Worm (Caenorhabditis elegans) whole organism, mixed stage, embryonic: ENCODE data around the gene B0403.5.

ENCODE experiments used
- M03D4.4 ChIP-seq: sonication (generic microtip); optimal IDR thresholded peaks from 2 replicates; lab custom pipeline; 2017; ENCODE audit warnings: mild to moderate bottlenecking, missing genetic modification characterization, missing compliant biosample characterization
- bed-3 ChIP-seq: fragments of 200-800 bp; sonication (Bioruptor generic); optimal IDR thresholded peaks from 3 replicates; lab custom pipeline; 2018; ENCODE audit warnings: mild to moderate bottlenecking, missing genetic modification characterization, moderate library complexity, missing compliant biosample characterization
- blmp-1 ChIP-seq: fragments of 150-350 bp; optimal IDR thresholded peaks from 2 replicates; lab custom pipeline; 2014; ENCODE audit warnings: missing biosample characterization, missing genetic modification characterization
- ceh-39 ChIP-seq: fragments of 150-350 bp; optimal IDR thresholded peaks from 2 replicates; lab custom pipeline; 2014; ENCODE audit warnings: missing biosample characterization, missing genetic modification characterization
- ceh-43 ChIP-seq: fragments of 200-800 bp; sonication (Bioruptor generic); optimal IDR thresholded peaks from 2 replicates; lab custom pipeline; 2018; ENCODE audit warnings: mild to moderate bottlenecking, missing genetic modification characterization, moderate library complexity, missing compliant biosample characterization
- ceh-83 ChIP-seq: fragments of 200-800 bp; sonication (Bioruptor generic); optimal IDR thresholded peaks from 2 replicates; lab custom pipeline; 2018; ENCODE audit warnings: mild to moderate bottlenecking, missing genetic modification characterization, missing compliant biosample characterization
- ces-1 ChIP-seq: fragments of 150-350 bp; optimal IDR thresholded peaks from 2 replicates; lab custom pipeline; 2014; ENCODE audit warnings: missing biosample characterization, missing genetic modification reagents, missing genetic modification characterization
- cnd-1 ChIP-seq: fragments of 200-800 bp; sonication (Bioruptor generic); optimal IDR thresholded peaks from 2 replicates; lab custom pipeline; 2018; ENCODE audit warnings: mild to moderate bottlenecking, missing genetic modification characterization, missing compliant biosample characterization
- elt-1 ChIP-seq: sonication (generic microtip); optimal IDR thresholded peaks from 2 replicates; lab custom pipeline; 2017; ENCODE audit warnings: missing genetic modification characterization, mild to moderate bottlenecking, missing compliant biosample characterization, antibody characterized with exemption, moderate library complexity, borderline replicate concordance; ENCODE audit not compliant: insufficient read depth
- elt-3 ChIP-seq: fragments of 150-350 bp; optimal IDR thresholded peaks from 2 replicates; lab custom pipeline; 2014; ENCODE audit warnings: missing biosample characterization, missing genetic modification characterization
- flh-1 ChIP-seq: fragments of 200-800 bp; sonication (Bioruptor generic); optimal IDR thresholded peaks from 2 replicates; lab custom pipeline; 2018; ENCODE audit warnings: mild to moderate bottlenecking, missing genetic modification characterization, moderate library complexity, missing compliant biosample characterization
- hlh-1 ChIP-seq: fragments of 150-350 bp; optimal IDR thresholded peaks from 2 replicates; lab custom pipeline; 2014; ENCODE audit warnings: missing biosample characterization, missing genetic modification reagents, missing genetic modification characterization
- lin-13 ChIP-seq: fragments of 150-350 bp; optimal IDR thresholded peaks from 2 replicates; lab custom pipeline; 2014; ENCODE audit warnings: missing biosample characterization, missing genetic modification characterization
- lsy-2 ChIP-seq: fragments of 150-350 bp; optimal IDR thresholded peaks from 2 replicates; lab custom pipeline; 2014; ENCODE audit warnings: missing biosample characterization, missing genetic modification characterization
- mab-5 ChIP-seq: fragments of 150-350 bp; optimal IDR thresholded peaks from 2 replicates; lab custom pipeline; 2014; ENCODE audit warnings: missing biosample characterization, missing genetic modification characterization
- mep-1 ChIP-seq: fragments of 150-350 bp; optimal IDR thresholded peaks from 2 replicates; lab custom pipeline; 2017; ENCODE audit warnings: missing biosample characterization, missing genetic modification reagents, missing genetic modification characterization, inconsistent platforms
- mls-2 ChIP-seq: sonication (generic microtip); optimal IDR thresholded peaks from 2 replicates; lab custom pipeline; 2016; ENCODE audit warnings: mild to moderate bottlenecking, missing genetic modification characterization, moderate library complexity, missing compliant biosample characterization
- nhr-237 ChIP-seq: fragments of 150-350 bp; optimal IDR thresholded peaks from 2 replicates; lab custom pipeline; 2014; ENCODE audit warnings: missing biosample characterization, missing genetic modification characterization
- nhr-28 ChIP-seq: fragments of 150-350 bp; optimal IDR thresholded peaks from 2 replicates; lab custom pipeline; 2014; ENCODE audit warnings: missing biosample characterization, missing genetic modification characterization
- nhr-76 ChIP-seq: sonication (generic microtip); optimal IDR thresholded peaks from 2 replicates; lab custom pipeline; 2017; ENCODE audit warnings: missing biosample characterization, missing genetic modification characterization
- pha-4 ChIP-seq: fragments of 150-350 bp; optimal IDR thresholded peaks from 2 replicates; lab custom pipeline; 2018; ENCODE audit warnings: missing biosample characterization, missing genetic modification reagents, missing genetic modification characterization
- sem-2 ChIP-seq: fragments of 200-800 bp; sonication (Bioruptor generic); optimal IDR thresholded peaks from 2 replicates; lab custom pipeline; 2018; ENCODE audit warnings: mild to moderate bottlenecking, missing genetic modification characterization, missing compliant biosample characterization
- snpc-4 ChIP-seq: fragments of 150-350 bp; optimal IDR thresholded peaks from 2 replicates; lab custom pipeline; 2014; ENCODE audit warnings: missing biosample characterization, missing genetic modification characterization
- sptf-1 ChIP-seq: sonication (generic microtip); optimal IDR thresholded peaks from 2 replicates; lab custom pipeline; 2017; ENCODE audit warnings: mild to moderate bottlenecking, missing genetic modification characterization, moderate library complexity, missing compliant biosample characterization
- unc-120 ChIP-seq: sonication (generic microtip); optimal IDR thresholded peaks from 2 replicates; lab custom pipeline; 2017; ENCODE audit warnings: missing genetic modification characterization, missing compliant biosample characterization; ENCODE audit not compliant: poor library complexity, severe bottlenecking
- unc-62 ChIP-seq: fragments of 150-350 bp; optimal IDR thresholded peaks from 2 replicates; lab custom pipeline; 2014; ENCODE audit warnings: missing biosample characterization, missing genetic modification reagents, missing genetic modification characterization
- zip-8 ChIP-seq: fragments of 150-350 bp; optimal IDR thresholded peaks from 2 replicates; lab custom pipeline; 2014; ENCODE audit warnings: missing biosample characterization, missing genetic modification characterization
- ztf-11 ChIP-seq: fragments of 150-350 bp; optimal IDR thresholded peaks from 2 replicates; lab custom pipeline; 2014; ENCODE audit warnings: missing biosample characterization, missing genetic modification characterization

Gene B0403.5

DNA sequence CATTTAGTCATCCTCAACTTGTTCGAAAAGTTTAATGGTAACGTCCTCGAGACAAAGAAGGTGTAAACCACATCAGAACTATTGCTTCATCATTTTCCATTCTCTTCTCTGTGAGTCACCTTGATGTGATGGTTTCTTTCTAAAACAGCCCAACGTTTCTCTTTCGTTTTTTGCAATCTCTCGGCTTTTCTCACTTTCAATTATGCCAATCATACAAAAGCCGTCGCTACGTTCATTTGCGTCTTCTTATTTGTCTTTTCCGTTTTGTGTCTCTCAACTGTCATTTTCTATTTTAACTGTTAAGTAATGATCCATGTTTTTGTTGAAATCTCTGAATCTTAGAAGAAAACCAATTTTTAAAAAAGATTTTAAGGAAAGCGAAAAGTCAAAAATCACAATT is at the start of gene B0403.5:
TSS of gene B0403.5 (plus strand) at position 368 of the 400 bp plus-strand sequence.
- TF ChIP-seq unc-62 (GFP tag; lab: Kevin White, UChicago) = no peak
- TF ChIP-seq bed-3 (GFP tag; lab: Kevin White, UChicago) = no peak
- no peak for TF ChIP-seq mls-2 (tag; lab: Kevin White, UChicago)
- TF ChIP-seq ceh-39 (tag; lab: Kevin White, UChicago) = no peak
- no peak for TF ChIP-seq lin-13 (tag; lab: Kevin White, UChicago)
- no peak for TF ChIP-seq M03D4.4
- no peak for TF ChIP-seq zip-8 (tag; lab: Kevin White, UChicago)
- TF ChIP-seq mab-5 (tag; lab: Kevin White, UChicago) = no peak
- no peak for TF ChIP-seq flh-1
- no peak for TF ChIP-seq elt-3 (tag; lab: Kevin White, UChicago)
- no peak for TF ChIP-seq snpc-4 (tag; lab: Kevin White, UChicago)

DNA sequence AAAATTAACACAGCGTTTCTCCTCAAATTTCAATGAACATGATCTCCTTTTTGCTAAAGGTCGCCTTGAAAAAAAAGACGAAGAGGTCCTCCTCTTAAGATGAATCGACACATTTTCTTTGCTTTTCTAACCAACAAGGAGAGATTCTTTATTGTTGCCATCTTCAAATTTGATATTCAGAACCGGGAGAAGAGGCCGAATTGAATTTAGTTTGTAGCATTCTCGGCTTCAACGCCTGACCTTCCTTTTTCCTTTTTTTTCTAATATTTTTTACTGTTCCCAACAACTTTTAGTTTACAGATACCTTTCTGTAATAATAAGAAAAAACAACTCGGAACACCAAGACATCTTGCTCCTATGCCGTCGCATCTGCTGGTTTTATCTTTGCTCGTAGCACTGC is 37.8 kb upstream of the B0403.5 start, which contains the start of gene cah-5:
TSS of gene cah-5 (plus strand) at position 301 of the 400 bp plus-strand sequence.
- TF ChIP-seq cnd-1 (tag; lab: Kevin White, UChicago) (no peak), ceh-43 (GFP tag; lab: Kevin White, UChicago) (no peak), ces-1 (GFP tag; lab: Kevin White, UChicago) (peak; percentile 26), nhr-237 (tag; lab: Kevin White, UChicago) (no peak), sptf-1 (tag; lab: Kevin White, UChicago) (no peak)

DNA sequence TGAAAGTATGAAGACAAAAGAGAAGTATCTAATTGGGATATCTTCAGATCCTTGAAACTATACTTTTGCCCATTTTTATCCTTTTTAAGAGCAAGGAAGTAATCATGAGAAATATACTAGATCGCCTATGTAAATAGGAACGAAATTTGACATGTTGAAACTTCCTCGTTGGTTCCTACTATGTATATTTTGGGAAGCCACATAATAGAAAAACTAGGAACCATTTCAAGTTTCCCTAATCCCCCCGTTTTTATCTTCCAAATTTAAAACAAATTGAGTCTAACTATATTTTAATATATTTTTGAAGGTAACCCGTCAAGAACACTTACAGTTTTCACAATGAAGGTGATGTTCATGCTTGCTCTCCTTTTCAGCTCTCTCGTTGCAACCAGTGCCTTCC is 28.7 kb upstream of the B0403.5 start, which contains the start of gene flp-26:
TSS of gene flp-26 (plus strand) at position 301 of the 400 bp plus-strand sequence.
- TF ChIP-seq ztf-11 (tag; lab: Kevin White, UChicago) (no peak), hlh-1 (tag; lab: Kevin White, UChicago) (no peak), bed-3 (GFP tag; lab: Kevin White, UChicago) (no peak), elt-1 (tag; lab: Kevin White, UChicago) (no peak), nhr-28 (no peak), mls-2 (tag; lab: Kevin White, UChicago) (no peak), sem-2 (GFP tag; lab: Kevin White, UChicago) (no peak), zip-8 (tag; lab: Kevin White, UChicago) (no peak), ceh-39 (tag; lab: Kevin White, UChicago) (no peak), pha-4 (no peak), ceh-43 (GFP tag; lab: Kevin White, UChicago) (no peak), lsy-2 (no peak), unc-62 (GFP tag; lab: Kevin White, UChicago) (no peak), nhr-76 (tag; lab: Kevin White, UChicago) (no peak), sptf-1 (tag; lab: Kevin White, UChicago) (no peak)

DNA sequence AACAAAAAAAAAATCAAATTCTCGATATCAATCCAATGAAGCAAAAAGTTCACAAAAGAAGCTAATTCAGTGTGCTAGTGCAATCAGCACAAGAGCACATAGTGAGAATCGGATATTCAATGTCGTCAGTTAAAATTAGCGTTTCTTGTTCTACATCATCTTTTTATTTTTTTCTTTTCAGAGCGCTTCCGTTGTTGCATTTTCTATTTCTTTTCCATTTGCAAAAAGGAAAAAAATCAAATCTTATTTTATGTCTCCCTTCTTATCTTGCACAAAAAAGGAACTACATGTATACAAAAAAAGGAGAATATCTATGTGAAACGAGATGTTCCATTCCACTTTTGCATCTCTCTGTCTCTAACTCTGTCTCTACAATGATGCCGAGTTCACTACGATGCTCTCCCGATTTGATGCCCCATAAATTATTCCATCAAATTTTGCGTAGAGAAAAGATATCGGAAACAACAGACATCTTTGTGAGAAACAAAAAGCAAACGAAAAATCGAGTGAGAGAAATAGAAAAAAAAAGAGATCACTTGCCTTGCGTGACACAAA is 23.7 kb upstream of the B0403.5 start:
- TF ChIP-seq ceh-39 (tag; lab: Kevin White, UChicago) (no peak), ces-1 (GFP tag; lab: Kevin White, UChicago) (peak; percentile 47)

DNA sequence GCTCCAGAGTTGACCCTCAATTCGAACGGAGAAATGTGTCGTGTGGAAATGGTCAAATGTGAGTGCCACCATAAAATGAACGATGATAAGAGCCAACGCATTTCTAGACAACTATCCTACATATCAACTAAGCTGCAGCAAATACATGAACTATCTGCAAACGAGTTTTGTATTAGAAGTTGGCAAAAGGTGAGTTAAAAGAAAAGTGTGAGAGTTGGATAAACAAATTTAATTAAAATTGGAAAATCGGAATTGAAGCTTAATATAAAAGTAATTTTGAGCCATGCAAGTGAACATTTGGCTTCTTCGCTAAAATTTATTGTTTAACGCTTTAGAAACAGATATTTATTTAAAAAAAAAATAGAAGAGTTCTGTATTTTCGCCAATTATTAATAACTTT is 21.6 kb upstream of the B0403.5 start, which contains the start of gene cest-19:
TSS of gene cest-19 (minus strand) at position 101 of the 400 bp plus-strand sequence.
- TF ChIP-seq pha-4 (no peak), unc-120 (tag; lab: Kevin White, UChicago) (no peak), elt-3 (tag; lab: Kevin White, UChicago) (no peak), M03D4.4 (no peak), elt-1 (tag; lab: Kevin White, UChicago) (no peak), ceh-43 (GFP tag; lab: Kevin White, UChicago) (no peak), sem-2 (GFP tag; lab: Kevin White, UChicago) (no peak), blmp-1 (tag; lab: Kevin White, UChicago) (no peak), lsy-2 (no peak), snpc-4 (tag; lab: Kevin White, UChicago) (no peak), mab-5 (tag; lab: Kevin White, UChicago) (no peak), mep-1 (tag; lab: Kevin White, UChicago) (no peak), mls-2 (tag; lab: Kevin White, UChicago) (no peak), hlh-1 (tag; lab: Kevin White, UChicago) (no peak), nhr-237 (tag; lab: Kevin White, UChicago) (no peak), ces-1 (GFP tag; lab: Kevin White, UChicago) (no peak), bed-3 (GFP tag; lab: Kevin White, UChicago) (no peak), ceh-83 (GFP tag; lab: Kevin White, UChicago) (no peak), ztf-11 (tag; lab: Kevin White, UChicago) (no peak)
